Worm (Caenorhabditis elegans): Measurements from ENCODE around the gene F54D12.1.

DNA sequence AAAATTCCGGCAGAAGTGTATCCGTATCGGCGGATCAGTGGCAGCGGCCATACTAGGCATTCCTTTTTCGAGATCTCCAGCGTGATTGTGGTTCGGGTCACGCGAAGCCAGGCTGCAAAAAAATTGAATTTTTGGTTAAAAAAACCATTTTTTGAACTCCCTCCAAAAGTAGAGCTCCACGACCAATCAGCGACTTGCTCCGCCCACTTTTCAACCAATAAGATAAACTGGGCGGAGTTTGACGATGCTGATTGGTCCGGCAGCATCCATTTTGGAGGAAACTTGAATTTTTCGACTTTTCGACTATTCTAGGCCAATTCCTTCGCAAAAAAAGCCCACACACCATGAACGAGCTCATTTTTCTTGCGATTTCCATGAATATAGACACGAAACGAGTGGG lies 25.7 kb upstream of the F54D12.1 start:
- no peak for TF ChIP-seq tra-4 (tag; optimal IDR thresholded peaks at IDR 0.05)
- no peak for TF ChIP-seq hmg-4 (GFP tag; optimal IDR thresholded peaks at IDR 0.05)
- no peak for TF ChIP-seq ama-1 (optimal IDR thresholded peaks at IDR 0.05)
- TF ChIP-seq pes-1 (GFP tag; IDR thresholded peaks at IDR 0.05) = no peak
- no peak for TF ChIP-seq flt-1 (GFP tag; IDR thresholded peaks at IDR 0.05)
- no peak for TF ChIP-seq scrt-1 (GFP tag; IDR thresholded peaks at IDR 0.05)
- TF ChIP-seq hmbx-1 (tag; optimal IDR thresholded peaks at IDR 0.05) = no peak
- no peak for TF ChIP-seq ets-7 (tag; optimal IDR thresholded peaks at IDR 0.05)
- TF ChIP-seq hnd-1 (tag; optimal IDR thresholded peaks at IDR 0.05) = no peak
- TF ChIP-seq tbx-37 (GFP tag; conservative IDR thresholded peaks at IDR 0.05) = no peak
- no peak for TF ChIP-seq sea-1 (GFP tag; conservative IDR thresholded peaks at IDR 0.05)
- no peak for TF ChIP-seq ceh-13 (GFP tag; optimal IDR thresholded peaks at IDR 0.05)
- TF ChIP-seq ceh-36 (tag; optimal IDR thresholded peaks at IDR 0.05) = no peak

Data from whole organism, early embryonic.